Fruit fly (Drosophila melanogaster) whole organism, embryonic: ENCODE measurements around the gene CG31855.

Source experiments
- B-H2 ChIP-seq: fragments of 200-800 bp; sonication (Bioruptor generic); optimal IDR thresholded peaks from 2 replicates; lab custom pipeline; 2018; ENCODE audit warnings: missing biosample characterization, mild to moderate bottlenecking, missing genetic modification characterization
- CG13624 ChIP-seq: fragments of 200-800 bp; sonication (Bioruptor generic); optimal IDR thresholded peaks from 2 replicates; lab custom pipeline; 2016; ENCODE audit warnings: missing biosample characterization, missing genetic modification characterization
- CG15269 ChIP-seq: fragments of 200-800 bp; sonication (Bioruptor generic); optimal IDR thresholded peaks from 2 replicates; lab custom pipeline; 2018; ENCODE audit warnings: missing biosample characterization, mild to moderate bottlenecking, missing genetic modification characterization, moderate library complexity
- CTCF ChIP-seq: fragments of 200-800 bp; sonication (Bioruptor generic); optimal IDR thresholded peaks from 2 replicates; lab custom pipeline; 2017; ENCODE audit warnings: missing biosample characterization, mild to moderate bottlenecking, missing genetic modification characterization, moderate library complexity
- HmgZ ChIP-seq: fragments of 200-800 bp; sonication (Bioruptor generic); optimal IDR thresholded peaks from 2 replicates; lab custom pipeline; 2018; ENCODE audit warnings: missing biosample characterization, mild to moderate bottlenecking, missing genetic modification characterization
- MESR4 ChIP-seq: fragments of 200-800 bp; sonication (Bioruptor generic); optimal IDR thresholded peaks from 2 replicates; lab custom pipeline; 2018; ENCODE audit warnings: missing biosample characterization, mild to moderate bottlenecking, missing genetic modification characterization, moderate library complexity
- abd-A ChIP-seq: fragments of 200-800 bp; sonication (Bioruptor generic); optimal IDR thresholded peaks from 3 replicates; lab custom pipeline; 2019; ENCODE audit warnings: missing biosample characterization, mild to moderate bottlenecking, missing genetic modification characterization, moderate library complexity
- da ChIP-seq: fragments of 200-800 bp; sonication (Bioruptor generic); optimal IDR thresholded peaks from 2 replicates; lab custom pipeline; 2016; ENCODE audit warnings: missing biosample characterization, missing genetic modification characterization
- dpn ChIP-seq, 2 experiments: fragments of 200-800 bp; sonication (Bioruptor generic); optimal IDR thresholded peaks; 3 replicates each; lab custom pipeline; 2016; ENCODE audit warnings: missing biosample characterization in 2 of 2, missing genetic modification characterization in 2 of 2
- gt ChIP-seq: fragments of 200-800 bp; sonication (Bioruptor generic); IDR thresholded peaks from 2 replicates; pipeline ENCODE4 v1.3.6; 2022; ENCODE audit warnings: missing biosample characterization, missing genetic modification characterization
- psq ChIP-seq: fragments of 200-800 bp; sonication (Bioruptor generic); optimal IDR thresholded peaks from 2 replicates; lab custom pipeline; 2017; ENCODE audit warnings: missing biosample characterization, missing genetic modification characterization
- vvl ChIP-seq: fragments of 200-800 bp; sonication (Bioruptor generic); IDR thresholded peaks from 2 replicates; pipeline ENCODE4 v1.3.6; 2022; ENCODE audit warnings: missing biosample characterization, missing genetic modification characterization

- TF ChIP-seq CG13624 (GFP tag; lab: Kevin White, UChicago) (no peak), psq (GFP tag; lab: Kevin White, UChicago) (no peak), B-H2 (GFP tag; lab: Kevin White, UChicago) (no peak), CTCF (GFP tag; lab: Kevin White, UChicago) (no peak), gt (GFP tag; lab: Robert Waterston, UW) (no peak), dpn (GFP tag; optimal IDR thresholded peaks at IDR 0.05; lab: Kevin White, UChicago) (no peak), HmgZ (tag; lab: Kevin White, UChicago) (no peak), da (GFP tag; lab: Kevin White, UChicago) (no peak), abd-A (tag; lab: Kevin White, UChicago) (no peak), CG15269 (tag; lab: Kevin White, UChicago) (no peak), vvl (GFP tag; lab: Robert Waterston, UW) (no peak), MESR4 (GFP tag; lab: Kevin White, UChicago) (no peak)
Observed at dm6 chr2L:13347473-13347872, 21.5 kb upstream of the CG31855 start, which contains the start of gene CG16826.
